Fruit fly (Drosophila melanogaster): Measurements from ENCODE around the gene neo.

neo gene

DNA sequence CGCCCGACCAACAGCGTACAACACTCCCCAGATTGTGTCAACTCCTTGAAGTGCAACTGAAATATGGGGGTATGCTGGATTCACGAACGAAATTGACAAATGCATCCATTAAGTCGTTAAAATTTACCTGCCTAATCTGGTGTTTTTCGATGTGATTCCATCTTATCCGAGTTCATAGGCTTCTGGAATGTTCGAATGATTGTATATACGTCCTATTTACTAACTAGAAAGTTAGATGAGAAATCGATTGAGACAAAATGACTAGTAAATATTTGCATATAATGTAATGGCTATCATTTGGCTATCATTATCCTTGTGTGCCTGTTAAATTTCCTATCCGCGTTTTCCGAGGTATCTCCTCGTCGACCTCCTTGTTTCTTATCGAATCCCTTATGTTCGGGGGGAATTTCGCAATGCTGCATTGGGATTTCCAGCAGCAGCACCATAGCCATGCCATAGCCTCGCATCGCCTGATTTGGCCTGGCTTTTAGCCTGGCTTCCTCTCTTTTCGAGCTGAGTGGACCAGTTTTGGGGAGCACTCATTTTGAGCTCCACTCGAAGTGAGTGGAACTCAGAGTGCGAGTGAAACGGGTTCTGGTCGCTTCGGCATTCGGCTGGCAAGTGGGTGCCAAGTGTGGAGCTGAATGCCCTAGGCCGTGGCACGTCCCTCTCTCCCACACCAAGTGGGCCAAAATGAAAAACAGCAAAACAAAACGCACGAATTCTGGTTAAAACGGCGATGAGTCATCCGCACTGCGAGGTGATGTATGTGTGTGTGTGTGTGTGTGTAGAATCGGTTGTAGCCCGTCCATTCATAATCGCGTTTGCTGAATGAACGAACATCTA lies 40.6 kb upstream of the neo start (continued):
- peak; percentile 45 for TF ChIP-seq CG6792 (GFP tag; optimal IDR thresholded peaks at IDR 0.05)
- TF ChIP-seq dac (GFP tag; optimal IDR thresholded peaks at IDR 0.05) = no peak
- no peak for TF ChIP-seq Gug (GFP tag; IDR thresholded peaks at IDR 0.05)
- peak; percentile 43 for TF ChIP-seq CG11902 (GFP tag; optimal IDR thresholded peaks at IDR 0.05)
- peak; percentile 54 for TF ChIP-seq CG10669 (GFP tag; optimal IDR thresholded peaks at IDR 0.05)
- peak; percentile 19 for TF ChIP-seq CG1621 (tag; optimal IDR thresholded peaks at IDR 0.05)
- TF ChIP-seq Blimp-1 (GFP tag; optimal IDR thresholded peaks at IDR 0.05) = peak; percentile 36
- TF ChIP-seq Lpt (GFP tag; optimal IDR thresholded peaks at IDR 0.05) = peak; percentile 20
- no peak for TF ChIP-seq fkh (GFP tag; optimal IDR thresholded peaks at IDR 0.05)
- TF ChIP-seq vri (GFP tag; optimal IDR thresholded peaks at IDR 0.05) = peak; percentile 26
- TF ChIP-seq salr (GFP tag; optimal IDR thresholded peaks at IDR 0.05) = peak in 1 of 2 experiments; percentile 26
- TF ChIP-seq Sox14 (GFP tag; optimal IDR thresholded peaks at IDR 0.05) = peak; percentile 69
- peak; percentile 60 for TF ChIP-seq Sox102F (GFP tag; optimal IDR thresholded peaks at IDR 0.05)
- peak; percentile 60 for TF ChIP-seq CG3919 (GFP tag; optimal IDR thresholded peaks at IDR 0.05)
- TF ChIP-seq CG11294 (GFP tag; IDR thresholded peaks at IDR 0.05) = no peak
- no peak for TF ChIP-seq Eip93F (GFP tag; optimal IDR thresholded peaks at IDR 0.05)
- TF ChIP-seq cyc (GFP tag; optimal IDR thresholded peaks at IDR 0.05) = peak; percentile 54
- TF ChIP-seq fd85E (GFP tag; optimal IDR thresholded peaks at IDR 0.05) = no peak
- TF ChIP-seq Smox (GFP tag; optimal IDR thresholded peaks at IDR 0.05) = peak; percentile 65
- TF ChIP-seq Ets96B (tag; optimal IDR thresholded peaks at IDR 0.05) = peak; percentile 47
- peak; percentile 74 for TF ChIP-seq lz (GFP tag; optimal IDR thresholded peaks at IDR 0.05)
- peak; percentile 50 for TF ChIP-seq acj6 (GFP tag; optimal IDR thresholded peaks at IDR 0.05)
- peak; percentile 83 for TF ChIP-seq svp (GFP tag)
- TF ChIP-seq Hr38 (GFP tag; optimal IDR thresholded peaks at IDR 0.05) = no peak
- TF ChIP-seq CG3032 (tag; optimal IDR thresholded peaks at IDR 0.05) = peak; percentile 56
- peak; percentile 42 for TF ChIP-seq CG32006 (GFP tag; optimal IDR thresholded peaks at IDR 0.05)

DNA sequence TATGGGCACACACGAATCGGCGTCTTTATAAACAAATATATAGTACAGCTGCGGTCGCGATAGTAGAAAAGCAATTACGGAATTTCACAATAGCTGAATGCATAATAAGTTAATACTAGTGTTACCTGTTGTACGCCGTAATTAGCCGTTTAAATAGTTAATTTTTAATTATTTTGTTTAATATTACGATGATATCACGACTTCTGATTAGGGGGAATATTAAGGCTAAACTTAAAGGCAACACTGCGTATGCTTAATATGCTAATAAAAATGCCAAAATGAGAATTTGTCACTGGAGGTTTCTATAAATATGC lies 40.0 kb upstream of the neo start:
- TF ChIP-seq vri (GFP tag; optimal IDR thresholded peaks at IDR 0.05) = peak; percentile 0
- no peak for TF ChIP-seq CG1621 (tag; optimal IDR thresholded peaks at IDR 0.05)
- TF ChIP-seq Gug (GFP tag; IDR thresholded peaks at IDR 0.05) = no peak
- no peak for TF ChIP-seq Hr4 (GFP tag; optimal IDR thresholded peaks at IDR 0.05)
- peak; percentile 50 for TF ChIP-seq fkh (GFP tag; optimal IDR thresholded peaks at IDR 0.05)
- no peak for TF ChIP-seq CG11762 (GFP tag; optimal IDR thresholded peaks at IDR 0.05; ENCODE audit: insufficient read depth)
- no peak for TF ChIP-seq Hr39 (GFP tag; optimal IDR thresholded peaks at IDR 0.05)
- TF ChIP-seq CG6792 (GFP tag; optimal IDR thresholded peaks at IDR 0.05) = no peak
- no peak; the same call in 2 of the 3 replicates for TF ChIP-seq eg (GFP tag; IDR thresholded peaks at IDR 0.05)
- no peak for TF ChIP-seq CG3919 (GFP tag; optimal IDR thresholded peaks at IDR 0.05)
- TF ChIP-seq CG11294 (GFP tag; IDR thresholded peaks at IDR 0.05) = no peak
- peak; percentile 30 for TF ChIP-seq Eip78C (GFP tag)
- TF ChIP-seq CG10669 (GFP tag; optimal IDR thresholded peaks at IDR 0.05) = no peak

DNA sequence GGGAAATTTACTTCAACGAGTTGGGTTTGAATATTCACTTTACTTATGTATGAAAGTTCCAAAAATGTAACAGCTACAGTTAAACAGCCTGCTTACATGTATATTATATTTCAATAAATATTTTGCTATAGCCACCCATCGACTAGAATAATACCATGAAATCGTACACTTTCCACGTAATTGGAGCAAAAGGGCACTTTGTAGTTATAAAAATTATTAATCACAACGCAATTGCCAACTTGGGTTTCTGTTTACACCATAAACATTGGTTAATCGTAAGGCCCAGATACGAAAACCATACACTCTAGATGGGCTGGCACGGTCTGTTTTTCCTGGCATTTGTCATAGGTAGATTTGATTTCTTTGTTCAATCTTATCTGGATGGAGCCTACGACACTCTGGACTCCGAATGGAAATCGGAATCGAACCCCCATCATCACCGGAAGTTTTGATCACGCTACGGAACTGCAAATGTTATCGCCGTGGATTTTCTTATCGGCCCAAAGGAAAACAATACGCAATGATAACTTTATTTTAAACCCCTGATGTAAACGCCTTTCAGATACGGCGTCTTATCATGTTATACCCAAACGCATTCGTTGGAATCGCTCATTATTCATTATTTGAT lies 38.4 kb upstream of the neo start, which contains the start of gene fig:
Gene fig (minus strand): TSS at position 51 of the 628 bp plus-strand sequence.
- TF ChIP-seq CG11762 (GFP tag; optimal IDR thresholded peaks at IDR 0.05; ENCODE audit: insufficient read depth) (no peak), CG3919 (GFP tag; optimal IDR thresholded peaks at IDR 0.05) (no peak), ss (GFP tag; optimal IDR thresholded peaks at IDR 0.05) (peak in 1 of 2 experiments; percentile 19), vri (GFP tag; optimal IDR thresholded peaks at IDR 0.05) (peak; percentile 82), CG6163 (GFP tag; IDR thresholded peaks at IDR 0.05) (no peak), CG10631 (GFP tag; optimal IDR thresholded peaks at IDR 0.05) (no peak), Eip78C (GFP tag) (peak; percentile 6), Sox14 (GFP tag; optimal IDR thresholded peaks at IDR 0.05) (peak; percentile 13), fkh (GFP tag; optimal IDR thresholded peaks at IDR 0.05) (peak; percentile 39), Eip93F (GFP tag; optimal IDR thresholded peaks at IDR 0.05) (peak; percentile 82)
